Fruit fly (Drosophila melanogaster) whole organism, embryonic: ENCODE data around the gene CG32023.

Source experiments
- Adf1 ChIP-seq: fragments of 200-800 bp; sonication (Bioruptor generic); IDR thresholded peaks from 2 replicates; pipeline ENCODE4 v1.3.6; 2022; ENCODE audit warnings: missing biosample characterization, missing genetic modification characterization
- Bteb2 ChIP-seq: fragments of 200-800 bp; sonication (Bioruptor generic); optimal IDR thresholded peaks from 2 replicates; lab custom pipeline; 2016; ENCODE audit warnings: missing biosample characterization, missing genetic modification characterization
- CG10267 ChIP-seq: fragments of 200-800 bp; sonication (Bioruptor generic); optimal IDR thresholded peaks from 2 replicates; lab custom pipeline; 2018; ENCODE audit warnings: missing biosample characterization, mild to moderate bottlenecking, missing genetic modification characterization, moderate library complexity
- CG10366 ChIP-seq: fragments of 200-800 bp; sonication (Bioruptor generic); IDR thresholded peaks from 2 replicates; pipeline ENCODE4 v1.3.6; 2022; ENCODE audit warnings: missing biosample characterization, missing genetic modification characterization
- CG11247 ChIP-seq: fragments of 200-800 bp; sonication (Bioruptor generic); IDR thresholded peaks from 2 replicates; pipeline ENCODE4 v1.3.6; 2022; ENCODE audit warnings: missing biosample characterization, missing genetic modification characterization
- CG13123 ChIP-seq: fragments of 200-800 bp; sonication (Bioruptor generic); optimal IDR thresholded peaks from 2 replicates; lab custom pipeline; 2016; ENCODE audit warnings: missing biosample characterization, missing genetic modification characterization
- CG13287 ChIP-seq: fragments of 200-800 bp; sonication (Bioruptor generic); IDR thresholded peaks from 2 replicates; pipeline ENCODE4 v1.3.6; 2022; ENCODE audit warnings: missing biosample characterization, missing genetic modification characterization; ENCODE audit not compliant: partially characterized antibody
- CG13424 ChIP-seq: fragments of 200-800 bp; sonication (Bioruptor generic); optimal IDR thresholded peaks from 2 replicates; lab custom pipeline; 2019; ENCODE audit warnings: missing biosample characterization, mild to moderate bottlenecking, missing genetic modification characterization, moderate library complexity
- CG13624 ChIP-seq: fragments of 200-800 bp; sonication (Bioruptor generic); optimal IDR thresholded peaks from 2 replicates; lab custom pipeline; 2016; ENCODE audit warnings: missing biosample characterization, missing genetic modification characterization
- CG15011 ChIP-seq: fragments of 200-800 bp; sonication (Bioruptor generic); optimal IDR thresholded peaks from 3 replicates; lab custom pipeline; 2018; ENCODE audit warnings: missing biosample characterization, mild to moderate bottlenecking, missing genetic modification characterization
- CG17385 ChIP-seq: fragments of 200-800 bp; sonication (Bioruptor generic); optimal IDR thresholded peaks from 3 replicates; lab custom pipeline; 2018; ENCODE audit warnings: missing biosample characterization, mild to moderate bottlenecking, missing genetic modification characterization
- CG17829 ChIP-seq: fragments of 200-800 bp; optimal IDR thresholded peaks from 2 replicates; lab custom pipeline; 2019; ENCODE audit warnings: missing biosample characterization, mild to moderate bottlenecking, missing genetic modification characterization, moderate library complexity
- CG2678 ChIP-seq: fragments of 200-800 bp; sonication (Bioruptor generic); optimal IDR thresholded peaks from 3 replicates; lab custom pipeline; 2019; ENCODE audit warnings: missing biosample characterization, mild to moderate bottlenecking, missing genetic modification characterization, moderate library complexity
- CG2712 ChIP-seq: fragments of 200-800 bp; optimal IDR thresholded peaks from 3 replicates; lab custom pipeline; 2019; ENCODE audit warnings: missing biosample characterization, mild to moderate bottlenecking, missing genetic modification characterization, moderate library complexity
- CG4404 ChIP-seq: fragments of 200-800 bp; sonication (Bioruptor generic); IDR thresholded peaks from 2 replicates; pipeline ENCODE4 v1.3.6; 2022; ENCODE audit warnings: missing biosample characterization, missing genetic modification characterization
- CG6175 ChIP-seq: fragments of 200-800 bp; sonication (Bioruptor generic); IDR thresholded peaks from 3 replicates; pipeline ENCODE4 v1.3.6; 2022; ENCODE audit warnings: missing biosample characterization, missing genetic modification characterization
- CG6765 ChIP-seq: fragments of 200-800 bp; sonication (Bioruptor generic); optimal IDR thresholded peaks from 3 replicates; lab custom pipeline; 2017; ENCODE audit warnings: missing biosample characterization, mild to moderate bottlenecking, missing genetic modification characterization
- CG7987 ChIP-seq: fragments of 200-800 bp; sonication (Bioruptor generic); optimal IDR thresholded peaks from 2 replicates; lab custom pipeline; 2018; ENCODE audit warnings: missing biosample characterization, mild to moderate bottlenecking, missing genetic modification characterization, moderate library complexity
- CG8388 ChIP-seq: fragments of 200-800 bp; sonication (Bioruptor generic); optimal IDR thresholded peaks from 2 replicates; lab custom pipeline; 2019; ENCODE audit warnings: missing biosample characterization, mild to moderate bottlenecking, missing genetic modification characterization, moderate library complexity
- CG9817 ChIP-seq: fragments of 200-800 bp; sonication (Bioruptor generic); optimal IDR thresholded peaks from 2 replicates; lab custom pipeline; 2018; ENCODE audit warnings: missing biosample characterization, mild to moderate bottlenecking, missing genetic modification characterization, moderate library complexity
- Dbx ChIP-seq: fragments of 200-800 bp; sonication (Bioruptor generic); IDR thresholded peaks from 3 replicates; pipeline ENCODE4 v1.3.6; 2022; ENCODE audit warnings: missing biosample characterization, missing genetic modification characterization
- Elba2 ChIP-seq: fragments of 200-800 bp; sonication (Bioruptor generic); optimal IDR thresholded peaks from 3 replicates; lab custom pipeline; 2016; ENCODE audit warnings: missing biosample characterization, missing genetic modification characterization
- Lim3 ChIP-seq: fragments of 200-800 bp; sonication (Bioruptor generic); IDR thresholded peaks from 2 replicates; pipeline ENCODE4 v1.3.6; 2022; ENCODE audit warnings: missing biosample characterization, missing genetic modification characterization
- Oli ChIP-seq: fragments of 200-800 bp; sonication (Bioruptor generic); optimal IDR thresholded peaks from 2 replicates; lab custom pipeline; 2018; ENCODE audit warnings: missing biosample characterization, mild to moderate bottlenecking, missing genetic modification characterization, moderate library complexity
- PHDP ChIP-seq: fragments of 200-800 bp; sonication (Bioruptor generic); optimal IDR thresholded peaks from 3 replicates; lab custom pipeline; 2018; ENCODE audit warnings: missing biosample characterization, mild to moderate bottlenecking, missing genetic modification characterization, moderate library complexity
- Pdp1 ChIP-seq, 2 experiments: fragments of 200-800 bp; sonication (Bioruptor generic); optimal IDR thresholded peaks; 3 replicates each; lab custom pipeline; 2016; ENCODE audit warnings: missing biosample characterization in 2 of 2, missing genetic modification characterization in 2 of 2, mild to moderate bottlenecking in 1 of 2, moderate library complexity in 1 of 2
- Rx ChIP-seq: fragments of 200-800 bp; sonication (Bioruptor generic); IDR thresholded peaks from 2 replicates; pipeline ENCODE4 v1.3.6; 2022; ENCODE audit warnings: missing biosample characterization, missing genetic modification characterization
- Xbp1 ChIP-seq: fragments of 200-800 bp; sonication (Bioruptor generic); optimal IDR thresholded peaks from 3 replicates; lab custom pipeline; 2016; ENCODE audit warnings: missing biosample characterization, mild to moderate bottlenecking, missing genetic modification characterization
- caup ChIP-seq: fragments of 200-800 bp; sonication (Bioruptor generic); optimal IDR thresholded peaks from 3 replicates; lab custom pipeline; 2017; ENCODE audit warnings: missing biosample characterization, mild to moderate bottlenecking, missing genetic modification characterization, moderate library complexity; ENCODE audit not compliant: severe bottlenecking
- dmrt99B ChIP-seq: fragments of 200-800 bp; sonication (Bioruptor generic); optimal IDR thresholded peaks from 2 replicates; lab custom pipeline; 2018; ENCODE audit warnings: missing biosample characterization, mild to moderate bottlenecking, missing genetic modification characterization, moderate library complexity
- emc ChIP-seq: fragments of 200-800 bp; sonication (Bioruptor generic); optimal IDR thresholded peaks from 2 replicates; lab custom pipeline; 2016; ENCODE audit warnings: missing biosample characterization, missing genetic modification characterization
- en ChIP-seq: fragments of 200-800 bp; sonication (Bioruptor generic); optimal IDR thresholded peaks from 2 replicates; lab custom pipeline; 2016; ENCODE audit warnings: missing biosample characterization, missing genetic modification characterization
- esg ChIP-seq: fragments of 200-800 bp; sonication (Bioruptor generic); conservative IDR thresholded peaks from 2 replicates; pipeline ENCODE4 v1.3.6; 2022; ENCODE audit warnings: missing biosample characterization, missing genetic modification characterization
- gem ChIP-seq: fragments of 200-800 bp; sonication (Bioruptor generic); optimal IDR thresholded peaks from 2 replicates; lab custom pipeline; 2019; ENCODE audit warnings: missing biosample characterization, mild to moderate bottlenecking, missing genetic modification characterization, moderate library complexity
- gfzf ChIP-seq: fragments of 200-800 bp; sonication (Bioruptor generic); optimal IDR thresholded peaks from 2 replicates; lab custom pipeline; 2016; ENCODE audit warnings: missing biosample characterization, mild to moderate bottlenecking, missing genetic modification characterization, moderate library complexity
- her ChIP-seq: fragments of 200-800 bp; sonication (Bioruptor generic); optimal IDR thresholded peaks from 2 replicates; lab custom pipeline; 2016; ENCODE audit warnings: missing biosample characterization, missing genetic modification characterization
- lola ChIP-seq, 3 experiments: fragments of >200 bp in 2 of 3; fragments of 200-800 bp in 1 of 3; sonication (Bioruptor generic) in 1 of 3; optimal IDR thresholded peaks; 2 replicates each; lab custom pipeline; 2017 to 2019; ENCODE audit warnings: missing biosample characterization in 3 of 3, missing genetic modification characterization in 3 of 3, mild to moderate bottlenecking in 1 of 3, moderate library complexity in 1 of 3
- mld ChIP-seq: fragments of 200-800 bp; sonication (Bioruptor generic); IDR thresholded peaks from 3 replicates; pipeline ENCODE4 v1.3.6; 2022; ENCODE audit warnings: missing biosample characterization, missing genetic modification characterization; ENCODE audit not compliant: partially characterized antibody
- nom ChIP-seq: fragments of 200-800 bp; sonication (Bioruptor generic); optimal IDR thresholded peaks from 2 replicates; lab custom pipeline; 2017; ENCODE audit warnings: missing biosample characterization, missing genetic modification characterization, mild to moderate bottlenecking, moderate library complexity, missing genetic modification reagents
- org-1 ChIP-seq: fragments of 200-800 bp; sonication (Bioruptor generic); optimal IDR thresholded peaks from 2 replicates; lab custom pipeline; 2017; ENCODE audit warnings: missing biosample characterization, missing genetic modification characterization
- pita ChIP-seq: fragments of 200-800 bp; sonication (Bioruptor generic); optimal IDR thresholded peaks from 2 replicates; lab custom pipeline; 2017; ENCODE audit warnings: missing biosample characterization, mild to moderate bottlenecking, missing genetic modification characterization
- pzg ChIP-seq: fragments of 200-800 bp; sonication (Bioruptor generic); optimal IDR thresholded peaks from 3 replicates; lab custom pipeline; 2018; ENCODE audit warnings: missing biosample characterization, mild to moderate bottlenecking, missing genetic modification characterization, moderate library complexity
- ranshi ChIP-seq: fragments of 200-800 bp; sonication (Bioruptor generic); IDR thresholded peaks from 2 replicates; pipeline ENCODE4 v1.3.6; 2022; ENCODE audit warnings: missing biosample characterization, missing genetic modification characterization
- salm ChIP-seq: fragments of 200-800 bp; sonication (Bioruptor generic); optimal IDR thresholded peaks from 2 replicates; lab custom pipeline; 2018; ENCODE audit warnings: missing biosample characterization, mild to moderate bottlenecking, missing genetic modification characterization
- sisA ChIP-seq: fragments of 200-800 bp; sonication (Bioruptor generic); IDR thresholded peaks from 2 replicates; pipeline ENCODE4 v1.3.6; 2022; ENCODE audit warnings: missing biosample characterization, missing genetic modification characterization
- sna ChIP-seq: fragments of 200-800 bp; sonication (Bioruptor generic); IDR thresholded peaks from 2 replicates; pipeline ENCODE4 v1.3.6; 2022; ENCODE audit warnings: missing biosample characterization, missing genetic modification characterization; ENCODE audit not compliant: partially characterized antibody
- trh ChIP-seq: fragments of 200-800 bp; sonication (Bioruptor generic); optimal IDR thresholded peaks from 2 replicates; lab custom pipeline; 2016; ENCODE audit warnings: missing biosample characterization, missing genetic modification characterization
- vfl ChIP-seq: fragments of 200-800 bp; sonication (Bioruptor generic); optimal IDR thresholded peaks from 2 replicates; lab custom pipeline; 2016; ENCODE audit warnings: missing biosample characterization, missing genetic modification characterization
- vvl ChIP-seq: fragments of 200-800 bp; sonication (Bioruptor generic); IDR thresholded peaks from 2 replicates; pipeline ENCODE4 v1.3.6; 2022; ENCODE audit warnings: missing biosample characterization, missing genetic modification characterization
- zfh2 ChIP-seq: fragments of 200-800 bp; sonication (Bioruptor generic); optimal IDR thresholded peaks from 2 replicates; lab custom pipeline; 2016; ENCODE audit warnings: missing biosample characterization, missing genetic modification characterization

Gene CG32023

DNA sequence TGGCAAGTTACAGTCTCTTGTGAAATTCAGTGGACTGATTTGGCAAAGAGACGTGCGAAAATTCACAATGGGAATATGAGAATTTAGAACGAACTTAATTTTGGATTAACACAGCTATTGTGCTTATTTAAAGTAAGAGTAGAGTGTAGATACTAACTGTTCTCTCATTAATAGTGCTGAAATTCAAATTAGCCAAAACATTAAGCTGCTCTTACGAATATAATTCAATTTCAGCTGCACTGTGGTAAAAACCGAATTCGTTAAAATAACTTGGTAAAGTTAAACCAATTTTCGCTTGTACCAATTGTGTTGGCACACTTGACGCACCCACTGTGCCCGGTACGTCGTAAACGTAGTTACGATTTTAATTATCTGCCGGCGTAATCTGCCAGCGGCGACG is 36.1 kb downstream of the CG32023 start (continued):
- no peak for TF ChIP-seq lola (GFP tag; optimal IDR thresholded peaks at IDR 0.05; lab: Kevin White, UChicago)
- TF ChIP-seq CG17385 (GFP tag; lab: Kevin White, UChicago) = peak; percentile 23
- TF ChIP-seq gfzf (GFP tag; lab: Kevin White, UChicago) = no peak
- no peak for TF ChIP-seq pita (GFP tag; lab: Kevin White, UChicago)
- peak; percentile 42 for TF ChIP-seq org-1 (GFP tag; lab: Kevin White, UChicago)
- TF ChIP-seq CG17829 (tag; lab: Kevin White, UChicago) = no peak
- TF ChIP-seq Lim3 (GFP tag; lab: Robert Waterston, UW) = no peak
- peak; percentile 22 for TF ChIP-seq CG13424 (tag; lab: Kevin White, UChicago)
- TF ChIP-seq CG11247 (GFP tag; lab: Robert Waterston, UW) = no peak
- TF ChIP-seq CG4404 (GFP tag; lab: Robert Waterston, UW) = no peak
- TF ChIP-seq pzg = no peak
- TF ChIP-seq Rx (GFP tag; lab: Robert Waterston, UW) = no peak
- peak; percentile 59 for TF ChIP-seq PHDP (tag; lab: Kevin White, UChicago)
- TF ChIP-seq vvl (GFP tag; lab: Robert Waterston, UW) = no peak
- TF ChIP-seq CG2712 = peak; percentile 19
- no peak for TF ChIP-seq CG13123
- TF ChIP-seq her (GFP tag; lab: Kevin White, UChicago) = peak; percentile 42
- TF ChIP-seq mld (GFP tag; lab: Robert Waterston, UW) = no peak
- TF ChIP-seq caup (GFP tag; lab: Kevin White, UChicago) = peak; percentile 37
- peak; percentile 34 to 37 for TF ChIP-seq Pdp1 (GFP tag; optimal IDR thresholded peaks at IDR 0.05; lab: Kevin White, UChicago)
- TF ChIP-seq CG15011 = peak; percentile 7
- peak; percentile 19 for TF ChIP-seq en (GFP tag; lab: Kevin White, UChicago)
- TF ChIP-seq nom (GFP tag; lab: Kevin White, UChicago) = peak; percentile 2
- no peak for TF ChIP-seq CG7987 (GFP tag; lab: Kevin White, UChicago)
- no peak for TF ChIP-seq Bteb2 (GFP tag; lab: Kevin White, UChicago)
- peak; percentile 42 for TF ChIP-seq CG6765
- TF ChIP-seq CG9817 (tag; lab: Kevin White, UChicago) = peak; percentile 23
- no peak for TF ChIP-seq salm (tag; lab: Kevin White, UChicago)
- peak; percentile 18 for TF ChIP-seq trh
- TF ChIP-seq Elba2 (GFP tag; lab: Kevin White, UChicago) = no peak
- peak; percentile 74 for TF ChIP-seq CG8388 (GFP tag; lab: Kevin White, UChicago)
- no peak for TF ChIP-seq sisA
- peak; percentile 7 for TF ChIP-seq Oli (tag; lab: Kevin White, UChicago)
- TF ChIP-seq Adf1 (GFP tag; lab: Robert Waterston, UW) = peak; percentile 59
- no peak for TF ChIP-seq sna (GFP tag; lab: Robert Waterston, UW)
- no peak for TF ChIP-seq CG10366 (GFP tag; lab: Robert Waterston, UW)
- TF ChIP-seq CG10267 (tag; lab: Kevin White, UChicago) = no peak
- peak; percentile 76 for TF ChIP-seq CG2678 (tag; lab: Kevin White, UChicago)
- TF ChIP-seq CG6175 (GFP tag; lab: Robert Waterston, UW) = no peak
- peak; percentile 21 for TF ChIP-seq CG13624 (GFP tag; lab: Kevin White, UChicago)
- peak; percentile 4 for TF ChIP-seq vfl (GFP tag; lab: Kevin White, UChicago)
- TF ChIP-seq esg = peak; percentile 40; the same call in 1 of the 2 replicates
- no peak for TF ChIP-seq CG13287 (GFP tag; lab: Robert Waterston, UW)
- TF ChIP-seq gem = peak; percentile 60
- peak; percentile 34; the same call in 1 of the 3 replicates for TF ChIP-seq Dbx (GFP tag; lab: Robert Waterston, UW)
- TF ChIP-seq ranshi (GFP tag; lab: Robert Waterston, UW) = peak; percentile 11; the same call in 1 of the 2 replicates
- peak; percentile 31 for TF ChIP-seq emc (GFP tag; lab: Kevin White, UChicago)
- TF ChIP-seq zfh2 (GFP tag; lab: Kevin White, UChicago) = peak; percentile 72
- peak; percentile 54 for TF ChIP-seq Xbp1 (GFP tag; lab: Kevin White, UChicago)
- peak; percentile 42 for TF ChIP-seq dmrt99B
